Fruit fly (Drosophila melanogaster) Kc167 (cell line): ENCODE data around the gene CG14856.

Experiments used
- Sin3A ChIP-seq: fragments of >200 bp; optimal IDR thresholded peaks from 2 replicates; lab custom pipeline; 2018; ENCODE audit warnings: missing external identifiers
- ttk ChIP-seq: sonication (Bioruptor generic); optimal IDR thresholded peaks from 2 replicates; lab custom pipeline; 2017; ENCODE audit warnings: missing external identifiers

DNA sequence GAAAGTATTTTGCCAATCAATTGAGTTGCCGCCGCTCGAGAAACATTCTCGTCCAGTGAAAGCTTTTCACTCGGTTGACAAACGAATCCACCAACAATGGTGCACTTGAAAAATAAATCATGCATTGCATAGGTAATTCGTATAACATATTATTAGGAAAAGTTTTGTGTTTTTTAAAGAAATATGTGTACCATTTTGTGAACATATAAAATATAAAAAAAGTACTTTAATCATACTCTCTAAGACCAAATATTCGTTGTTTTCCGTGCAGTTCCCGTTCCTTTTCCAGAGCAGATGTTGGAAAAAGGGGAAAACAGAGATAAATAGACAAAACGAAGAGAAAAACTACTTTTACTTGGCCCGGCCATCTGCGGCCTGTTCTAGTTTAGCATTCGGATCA, 12.1 kb upstream of the CG14856 start:
- TF ChIP-seq Sin3A (lab: Kevin White, UChicago), result no peak
- TF ChIP-seq ttk (lab: Kevin White, UChicago), result no peak
